Fruit fly (Drosophila melanogaster) whole organism, wandering third instar larva: ENCODE data around the gene CG18766.

ENCODE experiments used
- Abd-B ChIP-seq: fragments of >200 bp; optimal IDR thresholded peaks from 2 replicates; lab custom pipeline; 2017; ENCODE audit warnings: missing biosample characterization, missing genetic modification characterization
- CG32264 ChIP-seq: fragments of 200-800 bp; sonication (Bioruptor generic); optimal IDR thresholded peaks from 2 replicates; lab custom pipeline; 2016; ENCODE audit warnings: missing biosample characterization, missing genetic modification characterization
- CG9705 ChIP-seq: fragments of 200-800 bp; sonication (Bioruptor generic); optimal IDR thresholded peaks from 2 replicates; lab custom pipeline; 2018; ENCODE audit warnings: missing biosample characterization, mild to moderate bottlenecking, missing genetic modification characterization
- CrebA ChIP-seq: fragments of 200-800 bp; sonication (Bioruptor generic); optimal IDR thresholded peaks from 2 replicates; lab custom pipeline; 2016; ENCODE audit warnings: missing biosample characterization, mild to moderate bottlenecking, missing genetic modification characterization, borderline replicate concordance
- Dfd ChIP-seq: fragments of >200 bp; optimal IDR thresholded peaks from 2 replicates; lab custom pipeline; 2017; ENCODE audit warnings: missing biosample characterization, missing genetic modification characterization
- Dif ChIP-seq: fragments of 200-275, 200-300 bp; sonication (Bioruptor generic); optimal IDR thresholded peaks from 2 replicates; lab custom pipeline; 2018; ENCODE audit warnings: missing biosample characterization, missing genetic modification characterization; ENCODE audit not compliant: partially characterized antibody
- GATAd ChIP-seq: sonication (Bioruptor generic); optimal IDR thresholded peaks from 2 replicates; lab custom pipeline; 2016; ENCODE audit warnings: missing biosample characterization, missing genetic modification characterization
- HLH106 ChIP-seq: fragments of 200-800 bp; optimal IDR thresholded peaks from 3 replicates; lab custom pipeline; 2019; ENCODE audit warnings: missing biosample characterization, mild to moderate bottlenecking, missing genetic modification characterization, moderate library complexity
- Hnf4 ChIP-seq: fragments of 200-800 bp; sonication (Bioruptor generic); optimal IDR thresholded peaks from 2 replicates; lab custom pipeline; 2016; ENCODE audit warnings: missing biosample characterization, mild to moderate bottlenecking, missing genetic modification characterization
- Hr78 ChIP-seq: fragments of >200 bp; optimal IDR thresholded peaks from 2 replicates; lab custom pipeline; 2017; ENCODE audit warnings: missing biosample characterization, missing genetic modification characterization
- Hr83 ChIP-seq: fragments of 200-300 bp; sonication (Bioruptor generic); optimal IDR thresholded peaks from 2 replicates; lab custom pipeline; 2016; ENCODE audit warnings: missing biosample characterization, mild to moderate bottlenecking, missing genetic modification characterization, moderate library complexity; ENCODE audit not compliant: poor library complexity, severe bottlenecking
- Jra ChIP-seq: sonication (Bioruptor generic); optimal IDR thresholded peaks from 2 replicates; lab custom pipeline; 2016; ENCODE audit warnings: missing biosample characterization, missing genetic modification characterization
- Mio ChIP-seq: sonication (Bioruptor generic); optimal IDR thresholded peaks from 2 replicates; lab custom pipeline; 2016; ENCODE audit warnings: missing biosample characterization, missing genetic modification characterization
- Myc ChIP-seq: fragments of >200 bp; optimal IDR thresholded peaks from 2 replicates; lab custom pipeline; 2017
- N ChIP-seq: fragments of >200 bp; optimal IDR thresholded peaks from 2 replicates; lab custom pipeline; 2018; ENCODE audit warnings: missing biosample characterization, missing external identifiers, missing genetic modification characterization
- OdsH ChIP-seq: fragments of 200-800 bp; sonication (Bioruptor generic); optimal IDR thresholded peaks from 2 replicates; lab custom pipeline; 2016; ENCODE audit warnings: missing biosample characterization, mild to moderate bottlenecking, missing genetic modification characterization
- Rel ChIP-seq, 2 experiments: fragments of 200-800 bp; sonication (Bioruptor generic) in 1 of 2; optimal IDR thresholded peaks; 2 replicates in 1 of 2; 3 replicates in 1 of 2; lab custom pipeline; 2016 to 2019; ENCODE audit warnings: mild to moderate bottlenecking in 2 of 2, missing biosample characterization in 2 of 2, missing genetic modification characterization in 2 of 2, moderate library complexity in 1 of 2
- Sp1 ChIP-seq: fragments of 200-800 bp; sonication (Bioruptor generic); optimal IDR thresholded peaks from 3 replicates; lab custom pipeline; 2019; ENCODE audit warnings: missing biosample characterization, mild to moderate bottlenecking, missing genetic modification characterization, moderate library complexity
- Vsx2 ChIP-seq: fragments of 200-300, 225-300 bp; sonication (Bioruptor generic); optimal IDR thresholded peaks from 2 replicates; lab custom pipeline; 2018; ENCODE audit warnings: missing biosample characterization, missing genetic modification characterization; ENCODE audit not compliant: partially characterized antibody
- br ChIP-seq: fragments of 200-800 bp; sonication (Bioruptor generic); optimal IDR thresholded peaks from 2 replicates; lab custom pipeline; 2016; ENCODE audit warnings: missing biosample characterization, missing genetic modification characterization
- brk ChIP-seq: fragments of 200-800 bp; sonication (Bioruptor generic); optimal IDR thresholded peaks from 2 replicates; lab custom pipeline; 2016; ENCODE audit warnings: missing biosample characterization, mild to moderate bottlenecking, missing genetic modification characterization
- dl ChIP-seq, 2 experiments: fragments of 175-275, 200-275 bp in 1 of 2; fragments of 200-275 bp in 1 of 2; sonication (Bioruptor generic); optimal IDR thresholded peaks; lab custom pipeline; 2018; ENCODE audit warnings: mild to moderate bottlenecking in 2 of 2, missing biosample characterization in 2 of 2, missing genetic modification characterization in 2 of 2, moderate library complexity in 2 of 2; ENCODE audit not compliant: partially characterized antibody in 2 of 2, insufficient read depth in 1 of 2
- dmrt93B ChIP-seq: fragments of 200-800 bp; sonication (Bioruptor generic); optimal IDR thresholded peaks from 2 replicates; lab custom pipeline; 2018; ENCODE audit warnings: missing biosample characterization, mild to moderate bottlenecking, missing genetic modification characterization
- dsf ChIP-seq: sonication (Bioruptor generic); optimal IDR thresholded peaks from 2 replicates; lab custom pipeline; 2016; ENCODE audit warnings: missing biosample characterization, missing genetic modification characterization, borderline replicate concordance
- ey ChIP-seq: fragments of 200-800 bp; sonication (Bioruptor generic); optimal IDR thresholded peaks from 2 replicates; lab custom pipeline; 2016; ENCODE audit warnings: missing biosample characterization, missing genetic modification characterization
- foxo ChIP-seq, 2 experiments: fragments of 200-800 bp; sonication (Bioruptor generic); optimal IDR thresholded peaks; 2 replicates in 1 of 2; 3 replicates in 1 of 2; lab custom pipeline; 2016 to 2017; ENCODE audit warnings: missing biosample characterization in 2 of 2, missing genetic modification characterization in 2 of 2
- fru ChIP-seq: fragments of 200-800 bp; sonication (Bioruptor generic); optimal IDR thresholded peaks from 3 replicates; lab custom pipeline; 2016; ENCODE audit warnings: missing biosample characterization, mild to moderate bottlenecking, missing genetic modification characterization
- h ChIP-seq: fragments of 200-800 bp; sonication (Bioruptor generic); optimal IDR thresholded peaks from 3 replicates; lab custom pipeline; 2016; ENCODE audit warnings: missing biosample characterization, mild to moderate bottlenecking, missing genetic modification characterization
- jim ChIP-seq: fragments of 175-275, 200-325 bp; sonication (Bioruptor generic); optimal IDR thresholded peaks from 2 replicates; lab custom pipeline; 2016; ENCODE audit warnings: missing biosample characterization, mild to moderate bottlenecking, missing genetic modification characterization
- lola ChIP-seq: fragments of >200 bp; optimal IDR thresholded peaks from 2 replicates; lab custom pipeline; 2017; ENCODE audit warnings: missing biosample characterization, missing genetic modification characterization
- pan ChIP-seq: fragments of >200 bp; optimal IDR thresholded peaks from 2 replicates; lab custom pipeline; 2017
- psq ChIP-seq: fragments of 200-800 bp; sonication (Bioruptor generic); optimal IDR thresholded peaks from 3 replicates; lab custom pipeline; 2017; ENCODE audit warnings: missing biosample characterization, mild to moderate bottlenecking, missing genetic modification characterization, moderate library complexity
- rgr ChIP-seq: fragments of 200-800 bp; sonication (Bioruptor generic); optimal IDR thresholded peaks from 3 replicates; lab custom pipeline; 2016; ENCODE audit warnings: missing biosample characterization, mild to moderate bottlenecking, missing genetic modification characterization
- sage ChIP-seq: fragments of 200-800 bp; sonication (Bioruptor generic); optimal IDR thresholded peaks from 2 replicates; lab custom pipeline; 2016; ENCODE audit warnings: missing biosample characterization, mild to moderate bottlenecking, missing genetic modification characterization
- sv ChIP-seq: fragments of 200-800 bp; sonication (Bioruptor generic); optimal IDR thresholded peaks from 3 replicates; lab custom pipeline; 2016; ENCODE audit warnings: missing biosample characterization, missing genetic modification characterization
- tai ChIP-seq: sonication (Bioruptor generic); optimal IDR thresholded peaks from 2 replicates; lab custom pipeline; 2016; ENCODE audit warnings: missing biosample characterization, missing genetic modification characterization
- usp ChIP-seq: fragments of >200 bp; optimal IDR thresholded peaks from 2 replicates; lab custom pipeline; 2017; ENCODE audit warnings: missing biosample characterization, missing genetic modification characterization
- woc ChIP-seq: sonication (Bioruptor generic); optimal IDR thresholded peaks from 2 replicates; lab custom pipeline; 2016; ENCODE audit warnings: missing biosample characterization, mild to moderate bottlenecking, missing genetic modification characterization

The CG18766 gene

dm6 chr3R:27220829-27221463 lies 24.1 kb downstream of the CG18766 start:
- TF ChIP-seq woc (peak; percentile 77), Dif (GFP tag; lab: Kevin White, UChicago) (peak; percentile 37), rgr (GFP tag; lab: Kevin White, UChicago) (peak; percentile 8), br (no peak)

- TF ChIP-seq woc (peak; percentile 74), usp (GFP tag; lab: Kevin White, UChicago) (no peak), N (no peak), ey (GFP tag; lab: Kevin White, UChicago) (no peak), brk (no peak), OdsH (no peak), Dif (GFP tag; lab: Kevin White, UChicago) (peak; percentile 11), Vsx2 (GFP tag; lab: Kevin White, UChicago) (peak; percentile 27), tai (GFP tag; lab: Kevin White, UChicago) (no peak), sv (no peak), foxo (GFP tag; optimal IDR thresholded peaks at IDR 0.05; lab: Kevin White, UChicago) (no peak)
These were observed 26.2 kb downstream of the CG18766 start for dm6 chr3R:27218814-27219213.

dm6 chr3R:27218288-27218687 lies 26.8 kb downstream of the CG18766 start:
- no peak for TF ChIP-seq tai (GFP tag; lab: Kevin White, UChicago)

- peak; percentile 46 for TF ChIP-seq br
- TF ChIP-seq ey (GFP tag; lab: Kevin White, UChicago), result peak; percentile 66
- TF ChIP-seq Sp1 (GFP tag; lab: Kevin White, UChicago), result peak; percentile 72
- peak; percentile 35 for TF ChIP-seq dmrt93B (GFP tag; lab: Kevin White, UChicago)
- no peak for TF ChIP-seq Dif (GFP tag; lab: Kevin White, UChicago)
- peak; percentile 36 for TF ChIP-seq Hnf4 (GFP tag; lab: Kevin White, UChicago)
- TF ChIP-seq CG32264, result no peak
- TF ChIP-seq brk, result peak; percentile 67
- peak; percentile 25 for TF ChIP-seq sage (GFP tag; lab: Kevin White, UChicago)
- TF ChIP-seq Hr78 (GFP tag; lab: Kevin White, UChicago), result no peak
- TF ChIP-seq tai (GFP tag; lab: Kevin White, UChicago), result no peak
- TF ChIP-seq rgr (GFP tag; lab: Kevin White, UChicago), result peak; percentile 59
- no peak for TF ChIP-seq dl (GFP tag; optimal IDR thresholded peaks at IDR 0.05; lab: Kevin White, UChicago; ENCODE audit: insufficient read depth in 1 of 2, partially characterized antibody in 2 of 2)
- no peak for TF ChIP-seq Hr83 (GFP tag; lab: Kevin White, UChicago)
- peak; percentile 64 for TF ChIP-seq HLH106 (tag; lab: Kevin White, UChicago)
- no peak for TF ChIP-seq sv
- TF ChIP-seq N, result no peak
- TF ChIP-seq CrebA (GFP tag; lab: Kevin White, UChicago), result no peak
- TF ChIP-seq pan (lab: Kevin White, UChicago), result no peak
- peak; percentile 29 for TF ChIP-seq Rel (GFP tag; optimal IDR thresholded peaks at IDR 0.05; lab: Kevin White, UChicago)
- TF ChIP-seq Rel (tag; optimal IDR thresholded peaks at IDR 0.05; lab: Kevin White, UChicago), result no peak
- TF ChIP-seq psq (GFP tag; lab: Kevin White, UChicago), result peak; percentile 69
- TF ChIP-seq dsf (GFP tag; lab: Kevin White, UChicago), result no peak
- peak; percentile 32 for TF ChIP-seq Jra
- TF ChIP-seq fru (GFP tag; lab: Kevin White, UChicago), result peak; percentile 76
- peak in 1 of 2 experiments; percentile 67 for TF ChIP-seq foxo (GFP tag; optimal IDR thresholded peaks at IDR 0.05; lab: Kevin White, UChicago)
- no peak for TF ChIP-seq Dfd (GFP tag; lab: Kevin White, UChicago)
- no peak for TF ChIP-seq Vsx2 (GFP tag; lab: Kevin White, UChicago)
- TF ChIP-seq Mio (GFP tag; lab: Kevin White, UChicago), result no peak
- no peak for TF ChIP-seq Abd-B (GFP tag; lab: Kevin White, UChicago)
- peak; percentile 75 for TF ChIP-seq OdsH
- peak; percentile 76 for TF ChIP-seq h (GFP tag; lab: Kevin White, UChicago)
- TF ChIP-seq CG9705 (GFP tag; lab: Kevin White, UChicago), result no peak
- no peak for TF ChIP-seq lola (GFP tag; lab: Kevin White, UChicago)
- no peak for TF ChIP-seq usp (GFP tag; lab: Kevin White, UChicago)
- peak; percentile 96 for TF ChIP-seq woc
- TF ChIP-seq Myc, result no peak
- no peak for TF ChIP-seq GATAd (GFP tag; lab: Kevin White, UChicago)
- no peak for TF ChIP-seq jim
These were observed 27.5 kb downstream of the CG18766 start for dm6 chr3R:27217465-27218059.
